Worm (Caenorhabditis elegans) whole organism, L2 larva: ENCODE data around the gene F31D4.2.
A peak's percentile ranks its signal among the peaks of the same experiment; 100 is the strongest.

Experiments
- C34F6.9 ChIP-seq: fragments of 150-350 bp; optimal IDR thresholded peaks from 2 replicates; lab custom pipeline; 2014; ENCODE audit warnings: missing biosample characterization, missing genetic modification characterization
- F13H6.1 ChIP-seq: sonication (generic microtip); optimal IDR thresholded peaks from 2 replicates; lab custom pipeline; 2016; ENCODE audit warnings: missing genetic modification characterization, missing compliant biosample characterization
- Y55F3AM.14 ChIP-seq: fragments of 200-800 bp; sonication (Bioruptor generic); optimal IDR thresholded peaks from 2 replicates; lab custom pipeline; 2018; ENCODE audit warnings: mild to moderate bottlenecking, missing genetic modification characterization, missing compliant biosample characterization
- ZK546.5 ChIP-seq: sonication (generic microtip); optimal IDR thresholded peaks from 2 replicates; lab custom pipeline; 2017; ENCODE audit warnings: missing biosample characterization, missing genetic modification characterization
- alr-1 ChIP-seq: fragments of 150-350 bp; optimal IDR thresholded peaks from 2 replicates; lab custom pipeline; 2014; ENCODE audit warnings: missing biosample characterization, missing genetic modification characterization
- aly-2 ChIP-seq: fragments of 150-350 bp; optimal IDR thresholded peaks from 2 replicates; lab custom pipeline; 2014; ENCODE audit warnings: missing biosample characterization, missing genetic modification characterization
- ama-1 ChIP-seq: fragments of 150-350 bp; optimal IDR thresholded peaks from 2 replicates; lab custom pipeline; 2018; ENCODE audit warnings: inconsistent platforms
- ceh-16 ChIP-seq: fragments of 150-350 bp; optimal IDR thresholded peaks from 2 replicates; lab custom pipeline; 2014; ENCODE audit warnings: missing biosample characterization, missing genetic modification characterization
- ceh-82 ChIP-seq: fragments of 150-350 bp; optimal IDR thresholded peaks from 2 replicates; lab custom pipeline; 2014; ENCODE audit warnings: missing biosample characterization, missing genetic modification characterization
- crh-2 ChIP-seq: sonication (generic microtip); optimal IDR thresholded peaks from 2 replicates; lab custom pipeline; 2017; ENCODE audit warnings: missing biosample characterization, missing genetic modification characterization
- dmd-4 ChIP-seq: sonication (generic microtip); optimal IDR thresholded peaks from 2 replicates; lab custom pipeline; 2017; ENCODE audit warnings: missing biosample characterization, missing genetic modification characterization
- egl-27 ChIP-seq: sonication (generic microtip); optimal IDR thresholded peaks from 3 replicates; lab custom pipeline; 2017; ENCODE audit warnings: missing biosample characterization, missing genetic modification reagents, missing genetic modification characterization
- elt-1 ChIP-seq: fragments of 150-350 bp; optimal IDR thresholded peaks from 2 replicates; lab custom pipeline; 2014; ENCODE audit warnings: missing biosample characterization, missing genetic modification characterization
- elt-3 ChIP-seq: sonication (generic microtip); optimal IDR thresholded peaks from 2 replicates; lab custom pipeline; 2017; ENCODE audit warnings: missing biosample characterization, missing genetic modification characterization
- fos-1 ChIP-seq: fragments of 150-350 bp; optimal IDR thresholded peaks from 2 replicates; lab custom pipeline; 2014; ENCODE audit warnings: missing biosample characterization, missing genetic modification characterization
- gmeb-1 ChIP-seq: fragments of 150-350 bp; optimal IDR thresholded peaks from 2 replicates; lab custom pipeline; 2014; ENCODE audit warnings: missing biosample characterization, missing genetic modification characterization
- lin-11 ChIP-seq: fragments of 150-350 bp; sonication (generic microtip); optimal IDR thresholded peaks from 2 replicates; lab custom pipeline; 2014; ENCODE audit warnings: missing biosample characterization, missing genetic modification characterization, inconsistent platforms, mixed read lengths
- lin-13 ChIP-seq: fragments of 150-350 bp; optimal IDR thresholded peaks from 2 replicates; lab custom pipeline; 2014; ENCODE audit warnings: missing biosample characterization, missing genetic modification reagents, missing genetic modification characterization
- lin-39 ChIP-seq: fragments of 150-350 bp; optimal IDR thresholded peaks from 2 replicates; lab custom pipeline; 2014; ENCODE audit warnings: missing biosample characterization, missing genetic modification reagents, missing genetic modification characterization
- lsy-2 ChIP-seq, 2 experiments: fragments of 150-350 bp in 1 of 2; sonication (generic microtip) in 1 of 2; optimal IDR thresholded peaks; 2 replicates each; lab custom pipeline; 2014 to 2017; ENCODE audit warnings: missing biosample characterization in 2 of 2, missing genetic modification characterization in 2 of 2
- mbf-1 ChIP-seq: sonication (generic microtip); optimal IDR thresholded peaks from 2 replicates; lab custom pipeline; 2017; ENCODE audit warnings: missing biosample characterization, missing genetic modification characterization
- mdl-1 ChIP-seq, 2 experiments: fragments of 150-350 bp in 1 of 2; sonication (generic microtip) in 1 of 2; optimal IDR thresholded peaks; 2 replicates each; lab custom pipeline; 2017; ENCODE audit warnings: missing biosample characterization in 2 of 2, missing genetic modification characterization in 2 of 2
- nhr-10 ChIP-seq: sonication (generic microtip); optimal IDR thresholded peaks from 2 replicates; lab custom pipeline; 2017; ENCODE audit warnings: missing biosample characterization, missing genetic modification characterization
- nhr-11 ChIP-seq: fragments of 150-350 bp; optimal IDR thresholded peaks from 2 replicates; lab custom pipeline; 2014; ENCODE audit warnings: missing biosample characterization, missing genetic modification characterization
- nhr-12 ChIP-seq: fragments of 150-350 bp; optimal IDR thresholded peaks from 2 replicates; lab custom pipeline; 2014; ENCODE audit warnings: missing biosample characterization, missing genetic modification characterization
- nhr-129 ChIP-seq: fragments of 150-350 bp; optimal IDR thresholded peaks from 2 replicates; lab custom pipeline; 2014; ENCODE audit warnings: missing biosample characterization, missing genetic modification characterization
- nhr-21 ChIP-seq: fragments of 150-350 bp; optimal IDR thresholded peaks from 2 replicates; lab custom pipeline; 2014; ENCODE audit warnings: missing biosample characterization, missing genetic modification characterization
- nhr-23 ChIP-seq: fragments of 150-350 bp; optimal IDR thresholded peaks from 2 replicates; lab custom pipeline; 2014; ENCODE audit warnings: missing biosample characterization, missing genetic modification reagents, missing genetic modification characterization
- nhr-237 ChIP-seq: fragments of 150-350 bp; optimal IDR thresholded peaks from 2 replicates; lab custom pipeline; 2014; ENCODE audit warnings: missing biosample characterization, missing genetic modification characterization
- nhr-25 ChIP-seq: fragments of 150-350 bp; sonication (generic microtip); optimal IDR thresholded peaks from 3 replicates; lab custom pipeline; 2014; ENCODE audit warnings: missing biosample characterization, missing genetic modification characterization
- nhr-6 ChIP-seq: fragments of 150-350 bp; optimal IDR thresholded peaks from 2 replicates; lab custom pipeline; 2014; ENCODE audit warnings: missing biosample characterization, missing genetic modification characterization
- nhr-77 ChIP-seq: fragments of 150-350 bp; optimal IDR thresholded peaks from 2 replicates; lab custom pipeline; 2014; ENCODE audit warnings: missing biosample characterization, missing genetic modification characterization
- peb-1 ChIP-seq: fragments of 150-350 bp; optimal IDR thresholded peaks from 2 replicates; lab custom pipeline; 2014; ENCODE audit warnings: missing biosample characterization, missing genetic modification characterization
- sem-4 ChIP-seq: fragments of 150-350 bp; optimal IDR thresholded peaks from 2 replicates; lab custom pipeline; 2014; ENCODE audit warnings: missing biosample characterization, missing genetic modification reagents, missing genetic modification characterization
- skn-1 ChIP-seq: sonication (generic microtip); optimal IDR thresholded peaks from 2 replicates; lab custom pipeline; 2017; ENCODE audit warnings: missing biosample characterization, missing genetic modification characterization
- sma-3 ChIP-seq: sonication (generic microtip); optimal IDR thresholded peaks from 2 replicates; lab custom pipeline; 2016; ENCODE audit warnings: missing genetic modification reagents, missing genetic modification characterization, missing compliant biosample characterization
- sma-9 ChIP-seq, 2 experiments: fragments of 150-350 bp in 1 of 2; sonication (generic microtip) in 1 of 2; optimal IDR thresholded peaks; 2 replicates each; lab custom pipeline; 2014 to 2016; ENCODE audit warnings: missing genetic modification characterization in 2 of 2, mild to moderate bottlenecking in 1 of 2, missing biosample characterization in 1 of 2, missing compliant biosample characterization in 1 of 2, missing genetic modification reagents in 1 of 2, moderate library complexity in 1 of 2
- snpc-4 ChIP-seq: fragments of 150-350 bp; optimal IDR thresholded peaks from 2 replicates; lab custom pipeline; 2014; ENCODE audit warnings: missing biosample characterization, missing genetic modification characterization
- unc-39 ChIP-seq: fragments of 150-350 bp; optimal IDR thresholded peaks from 2 replicates; lab custom pipeline; 2014; ENCODE audit warnings: missing biosample characterization, missing genetic modification characterization
- unc-55 ChIP-seq: fragments of 150-350 bp; sonication (generic microtip); optimal IDR thresholded peaks from 3 replicates; lab custom pipeline; 2014; ENCODE audit warnings: missing biosample characterization, missing genetic modification reagents, missing genetic modification characterization
- unc-62 ChIP-seq: fragments of 150-350 bp; optimal IDR thresholded peaks from 2 replicates; lab custom pipeline; 2014; ENCODE audit warnings: missing biosample characterization, missing genetic modification reagents, missing genetic modification characterization
- zag-1 ChIP-seq: fragments of 150-350 bp; optimal IDR thresholded peaks from 2 replicates; lab custom pipeline; 2014; ENCODE audit warnings: missing biosample characterization, missing genetic modification characterization
- ztf-1 ChIP-seq: fragments of 200-800 bp; sonication (Bioruptor generic); conservative IDR thresholded peaks from 2 replicates; pipeline ENCODE4 v1.3.6; 2022; ENCODE audit warnings: missing genetic modification characterization, missing compliant biosample characterization
- ztf-4 ChIP-seq: fragments of 150-350 bp; optimal IDR thresholded peaks from 2 replicates; lab custom pipeline; 2014; ENCODE audit warnings: missing biosample characterization, missing genetic modification characterization

F31D4.2 gene

DNA sequence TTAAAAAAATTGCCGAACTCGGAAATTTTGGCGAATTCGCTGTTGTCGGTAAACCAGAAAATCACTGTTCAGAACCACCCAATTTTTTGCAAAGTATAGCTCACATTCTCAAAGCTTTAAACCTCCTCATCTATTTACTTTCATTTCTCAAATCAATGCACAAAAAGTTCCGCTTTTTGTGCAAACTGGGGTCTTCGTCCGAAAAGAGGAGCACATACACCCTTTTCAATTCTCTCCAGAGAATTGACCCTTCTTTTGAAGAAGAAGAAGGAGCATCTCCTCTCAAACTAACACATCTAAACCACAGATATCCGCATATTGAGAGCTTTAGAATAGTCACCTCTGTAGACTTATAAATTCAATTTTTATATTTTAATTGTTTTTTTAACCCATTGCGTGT lies 30.0 kb upstream of the F31D4.2 start:
- TF ChIP-seq lin-39 (tag; lab: Kevin White, UChicago) (no peak), skn-1 (tag; lab: Kevin White, UChicago) (no peak), unc-39 (no peak), lsy-2 (tag; optimal IDR thresholded peaks at IDR 0.05; lab: Kevin White, UChicago) (no peak), dmd-4 (tag; lab: Kevin White, UChicago) (no peak), C34F6.9 (tag; lab: Kevin White, UChicago) (no peak), elt-1 (tag; lab: Kevin White, UChicago) (no peak), ztf-4 (tag; lab: Kevin White, UChicago) (no peak), gmeb-1 (no peak), fos-1 (tag; lab: Kevin White, UChicago) (no peak), nhr-6 (tag; lab: Kevin White, UChicago) (no peak), nhr-10 (tag; lab: Kevin White, UChicago) (no peak), ceh-82 (tag; lab: Kevin White, UChicago) (no peak)

DNA sequence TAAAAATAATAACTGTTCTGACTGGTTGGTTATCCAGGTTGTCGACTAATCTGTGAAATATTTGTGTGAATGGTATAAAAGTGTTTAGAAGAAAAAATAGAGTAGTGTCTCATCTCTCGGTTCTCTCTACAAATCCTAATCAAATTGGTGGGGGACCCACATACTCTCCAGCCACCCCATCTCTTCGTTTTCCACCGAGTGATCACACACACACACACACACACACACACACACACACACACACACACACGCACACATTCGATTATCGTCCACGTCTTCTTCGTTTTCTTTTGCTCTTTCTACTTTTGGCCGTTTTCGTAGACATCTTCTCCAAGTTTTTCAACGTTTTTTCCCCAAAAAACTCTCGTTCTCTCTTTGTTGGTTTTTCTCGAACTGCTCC lies 27.8 kb upstream of the F31D4.2 start:
- no peak for TF ChIP-seq nhr-23
- no peak for TF ChIP-seq nhr-12
- no peak for TF ChIP-seq skn-1 (tag; lab: Kevin White, UChicago)
- no peak for TF ChIP-seq lsy-2 (tag; optimal IDR thresholded peaks at IDR 0.05; lab: Kevin White, UChicago)
- TF ChIP-seq zag-1 (tag; lab: Kevin White, UChicago), result peak; percentile 46
- no peak for TF ChIP-seq F13H6.1
- TF ChIP-seq ama-1 (lab: Kevin White, UChicago), result no peak
- no peak for TF ChIP-seq ztf-4 (tag; lab: Kevin White, UChicago)
- no peak for TF ChIP-seq ZK546.5
- peak; percentile 23 for TF ChIP-seq nhr-129 (tag; lab: Kevin White, UChicago)
- no peak for TF ChIP-seq mdl-1 (tag; optimal IDR thresholded peaks at IDR 0.05; lab: Kevin White, UChicago)
- no peak for TF ChIP-seq Y55F3AM.14 (GFP tag; lab: Kevin White, UChicago)
- TF ChIP-seq ceh-16, result no peak
- TF ChIP-seq alr-1, result no peak
- TF ChIP-seq sma-3, result no peak
- TF ChIP-seq unc-55, result peak; percentile 36
- TF ChIP-seq snpc-4 (tag; lab: Kevin White, UChicago), result no peak
- no peak for TF ChIP-seq elt-1 (tag; lab: Kevin White, UChicago)
- TF ChIP-seq sem-4 (tag; lab: Kevin White, UChicago), result peak; percentile 26
- TF ChIP-seq mbf-1, result no peak
- no peak for TF ChIP-seq sma-9 (GFP tag; optimal IDR thresholded peaks at IDR 0.05; lab: Kevin White, UChicago)
- TF ChIP-seq sma-9 (tag; optimal IDR thresholded peaks at IDR 0.05; lab: Kevin White, UChicago), result no peak
- no peak for TF ChIP-seq lin-13 (GFP tag; lab: Kevin White, UChicago)
- TF ChIP-seq nhr-21 (tag; lab: Kevin White, UChicago), result no peak
- TF ChIP-seq gmeb-1, result no peak
- no peak for TF ChIP-seq unc-62 (GFP tag; lab: Kevin White, UChicago)
- TF ChIP-seq fos-1 (tag; lab: Kevin White, UChicago), result no peak
- TF ChIP-seq C34F6.9 (tag; lab: Kevin White, UChicago), result no peak
- no peak for TF ChIP-seq lin-39 (tag; lab: Kevin White, UChicago)
- no peak for TF ChIP-seq nhr-10 (tag; lab: Kevin White, UChicago)
- no peak for TF ChIP-seq nhr-77 (tag; lab: Kevin White, UChicago)
- no peak for TF ChIP-seq egl-27 (tag; lab: Kevin White, UChicago)
- TF ChIP-seq elt-3 (tag; lab: Kevin White, UChicago), result no peak

DNA sequence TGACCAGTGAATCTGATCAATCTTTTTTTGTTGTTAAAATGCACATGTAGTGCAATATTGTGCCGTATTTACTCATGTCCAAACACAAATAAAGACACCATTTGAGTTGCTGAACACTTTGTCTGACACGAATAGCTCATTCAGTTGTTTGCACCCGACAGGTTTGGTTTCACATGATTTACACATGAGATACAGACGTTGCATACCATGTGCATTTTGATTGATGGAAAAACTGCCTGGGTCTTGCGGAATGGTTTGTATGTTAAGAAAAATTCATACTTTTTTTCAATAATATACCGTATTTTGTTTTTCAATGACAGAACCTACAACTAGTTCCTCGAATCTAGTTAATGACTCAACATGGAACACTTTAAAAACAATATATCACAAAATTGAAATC lies 25.8 kb upstream of the F31D4.2 start:
- TF ChIP-seq ama-1 (lab: Kevin White, UChicago), result no peak
- no peak for TF ChIP-seq F13H6.1
- no peak for TF ChIP-seq nhr-25
- TF ChIP-seq nhr-11, result no peak
- TF ChIP-seq unc-62 (GFP tag; lab: Kevin White, UChicago), result no peak
- TF ChIP-seq peb-1, result no peak
- no peak for TF ChIP-seq aly-2
- TF ChIP-seq ztf-1 (GFP tag; lab: Robert Waterston, UW), result no peak
- no peak for TF ChIP-seq crh-2 (tag; lab: Kevin White, UChicago)
- no peak for TF ChIP-seq Y55F3AM.14 (GFP tag; lab: Kevin White, UChicago)
- TF ChIP-seq alr-1, result no peak
- no peak for TF ChIP-seq lin-39 (tag; lab: Kevin White, UChicago)
- TF ChIP-seq nhr-10 (tag; lab: Kevin White, UChicago), result no peak
- no peak for TF ChIP-seq nhr-21 (tag; lab: Kevin White, UChicago)
- no peak for TF ChIP-seq lsy-2 (tag; optimal IDR thresholded peaks at IDR 0.05; lab: Kevin White, UChicago)
- no peak for TF ChIP-seq nhr-237 (tag; lab: Kevin White, UChicago)
- no peak for TF ChIP-seq lin-13 (GFP tag; lab: Kevin White, UChicago)
- no peak for TF ChIP-seq lin-11 (tag; lab: Kevin White, UChicago)
- TF ChIP-seq mdl-1 (tag; optimal IDR thresholded peaks at IDR 0.05; lab: Kevin White, UChicago), result no peak
